Worm (Caenorhabditis elegans) whole organism, young adult: ENCODE data around the gene xbp-1.

ENCODE experiments used
- B0336.3 ChIP-seq: fragments of 200-800 bp; sonication (Bioruptor generic); IDR thresholded peaks from 2 replicates; pipeline ENCODE4 v1.3.6; 2022; ENCODE audit warnings: missing genetic modification characterization, missing compliant biosample characterization
- C06A6.2 ChIP-seq: fragments of 200-800 bp; sonication (Bioruptor generic); conservative IDR thresholded peaks from 2 replicates; pipeline ENCODE4 v1.3.6; 2022; ENCODE audit warnings: missing genetic modification characterization, missing compliant biosample characterization
- F10E7.11 ChIP-seq: sonication (generic microtip); optimal IDR thresholded peaks from 2 replicates; lab custom pipeline; 2017; ENCODE audit warnings: mild to moderate bottlenecking, missing genetic modification characterization, moderate library complexity, missing compliant biosample characterization
- F33H1.4 ChIP-seq: fragments of 200-800 bp; sonication (Bioruptor generic); IDR thresholded peaks from 2 replicates; pipeline ENCODE4 v1.3.6; 2022; ENCODE audit warnings: missing genetic modification reagents, missing genetic modification characterization, missing compliant biosample characterization
- F57C9.4 ChIP-seq: sonication (generic microtip); optimal IDR thresholded peaks from 2 replicates; lab custom pipeline; 2017; ENCODE audit warnings: mild to moderate bottlenecking, missing genetic modification characterization, missing compliant biosample characterization
- K12H6.12 ChIP-seq: fragments of 200-800 bp; sonication (Bioruptor generic); optimal IDR thresholded peaks from 2 replicates; lab custom pipeline; 2018; ENCODE audit warnings: mild to moderate bottlenecking, missing genetic modification characterization, missing compliant biosample characterization
- T07F8.4 ChIP-seq: sonication (generic microtip); optimal IDR thresholded peaks from 2 replicates; lab custom pipeline; 2016; ENCODE audit warnings: mild to moderate bottlenecking, missing genetic modification characterization, moderate library complexity, missing compliant biosample characterization
- Y53G8AR.9 ChIP-seq: fragments of 200-800 bp; sonication (Bioruptor generic); conservative IDR thresholded peaks from 2 replicates; pipeline ENCODE4 v1.3.6; 2022; ENCODE audit warnings: missing genetic modification reagents, missing genetic modification characterization, missing compliant biosample characterization
- ZK185.1 ChIP-seq: sonication (generic microtip); optimal IDR thresholded peaks from 2 replicates; lab custom pipeline; 2016; ENCODE audit warnings: mild to moderate bottlenecking, missing genetic modification characterization, missing compliant biosample characterization; ENCODE audit not compliant: poor library complexity, severe bottlenecking
- aptf-3 ChIP-seq: fragments of 200-800 bp; sonication (Bioruptor generic); IDR thresholded peaks from 2 replicates; pipeline ENCODE4 v1.3.6; 2022; ENCODE audit warnings: missing genetic modification characterization, missing compliant biosample characterization
- atf-7 ChIP-seq: sonication (generic microtip); optimal IDR thresholded peaks from 2 replicates; lab custom pipeline; 2017; ENCODE audit warnings: mild to moderate bottlenecking, missing genetic modification characterization, missing compliant biosample characterization
- attf-3 ChIP-seq: fragments of 200-800 bp; sonication (Bioruptor generic); conservative IDR thresholded peaks from 2 replicates; pipeline ENCODE4 v1.3.6; 2022; ENCODE audit warnings: missing genetic modification reagents, missing genetic modification characterization, missing compliant biosample characterization
- attf-5 ChIP-seq: fragments of 200-800 bp; sonication (Bioruptor generic); optimal IDR thresholded peaks from 2 replicates; lab custom pipeline; 2018; ENCODE audit warnings: mild to moderate bottlenecking, missing genetic modification characterization, missing compliant biosample characterization
- cebp-1 ChIP-seq, 2 experiments: fragments of 200-800 bp in 1 of 2; sonication (Bioruptor generic) in 1 of 2; sonication (generic microtip) in 1 of 2; IDR thresholded peaks in 1 of 2; optimal IDR thresholded peaks in 1 of 2; 2 replicates each; pipeline versions ENCODE4 v1.3.6 to Lab custom; 2017 to 2022; ENCODE audit warnings: missing compliant biosample characterization in 2 of 2, missing genetic modification characterization in 2 of 2, mild to moderate bottlenecking in 1 of 2, missing genetic modification reagents in 1 of 2, moderate library complexity in 1 of 2
- ceh-27 ChIP-seq: fragments of 200-800 bp; sonication (Bioruptor generic); optimal IDR thresholded peaks from 2 replicates; lab custom pipeline; 2018; ENCODE audit warnings: mild to moderate bottlenecking, missing genetic modification characterization, moderate library complexity, missing compliant biosample characterization
- ceh-40 ChIP-seq: fragments of 200-800 bp; sonication (Bioruptor generic); IDR thresholded peaks from 2 replicates; pipeline ENCODE4 v1.3.6; 2022; ENCODE audit warnings: missing genetic modification characterization, missing compliant biosample characterization
- ceh-79 ChIP-seq: sonication (generic microtip); optimal IDR thresholded peaks from 2 replicates; lab custom pipeline; 2017; ENCODE audit warnings: mild to moderate bottlenecking, missing genetic modification characterization, missing compliant biosample characterization
- chd-7 ChIP-seq: sonication (generic microtip); optimal IDR thresholded peaks from 2 replicates; lab custom pipeline; 2016; ENCODE audit warnings: mild to moderate bottlenecking, missing genetic modification characterization, moderate library complexity, missing compliant biosample characterization
- die-1 ChIP-seq: sonication (generic microtip); optimal IDR thresholded peaks from 2 replicates; lab custom pipeline; 2016; ENCODE audit warnings: missing genotype, mild to moderate bottlenecking, missing genetic modification characterization, missing compliant biosample characterization
- dox-1 ChIP-seq: fragments of 200-800 bp; sonication (Bioruptor generic); IDR thresholded peaks from 2 replicates; pipeline ENCODE4 v1.3.6; 2022; ENCODE audit warnings: missing genetic modification reagents, missing genetic modification characterization, missing compliant biosample characterization
- egrh-3 ChIP-seq: fragments of 200-800 bp; sonication (Bioruptor generic); IDR thresholded peaks from 2 replicates; pipeline ENCODE4 v1.3.6; 2022; ENCODE audit warnings: missing genetic modification reagents, missing genetic modification characterization, missing compliant biosample characterization
- fkh-3 ChIP-seq: sonication (generic microtip); optimal IDR thresholded peaks from 2 replicates; lab custom pipeline; 2016; ENCODE audit warnings: mild to moderate bottlenecking, missing genetic modification characterization, missing compliant biosample characterization
- hlh-26 ChIP-seq: fragments of 200-800 bp; sonication (Bioruptor generic); conservative IDR thresholded peaks from 2 replicates; pipeline ENCODE4 v1.3.6; 2022; ENCODE audit warnings: missing genetic modification reagents, missing genetic modification characterization, missing compliant biosample characterization
- hmg-20 ChIP-seq: fragments of 200-800 bp; sonication (Bioruptor generic); IDR thresholded peaks from 2 replicates; pipeline ENCODE4 v1.3.6; 2022; ENCODE audit warnings: missing genetic modification reagents, missing genetic modification characterization, missing compliant biosample characterization
- hsf-1 ChIP-seq: fragments of 200-800 bp; sonication (Bioruptor generic); IDR thresholded peaks from 2 replicates; pipeline ENCODE4 v1.3.6; 2022; ENCODE audit warnings: missing genetic modification reagents, missing genetic modification characterization, missing compliant biosample characterization
- let-607 ChIP-seq, 2 experiments: fragments of 200-800 bp in 1 of 2; sonication (Bioruptor generic) in 1 of 2; sonication (generic microtip) in 1 of 2; optimal IDR thresholded peaks; 2 replicates each; lab custom pipeline; 2016 to 2018; ENCODE audit warnings: mild to moderate bottlenecking in 2 of 2, missing compliant biosample characterization in 2 of 2, missing genetic modification characterization in 2 of 2, moderate library complexity in 2 of 2, missing genotype in 1 of 2
- lin-40 ChIP-seq: sonication (generic microtip); optimal IDR thresholded peaks from 2 replicates; lab custom pipeline; 2016; ENCODE audit warnings: missing genetic modification characterization, mild to moderate bottlenecking, missing compliant biosample characterization, missing genotype, missing genetic modification reagents
- madf-10 ChIP-seq: sonication (generic microtip); optimal IDR thresholded peaks from 2 replicates; lab custom pipeline; 2016; ENCODE audit warnings: mild to moderate bottlenecking, missing genetic modification characterization, missing compliant biosample characterization
- mcd-1 ChIP-seq: fragments of 200-800 bp; sonication (Bioruptor generic); IDR thresholded peaks from 2 replicates; pipeline ENCODE4 v1.3.6; 2022; ENCODE audit warnings: missing genetic modification reagents, missing genetic modification characterization, missing compliant biosample characterization
- mel-28 ChIP-seq: sonication (generic microtip); optimal IDR thresholded peaks from 2 replicates; lab custom pipeline; 2016; ENCODE audit warnings: borderline replicate concordance, mild to moderate bottlenecking, missing genetic modification characterization, missing compliant biosample characterization
- nfyb-1 ChIP-seq: fragments of 200-800 bp; sonication (Bioruptor generic); IDR thresholded peaks from 2 replicates; pipeline ENCODE4 v1.3.6; 2022; ENCODE audit warnings: missing genetic modification reagents, missing genetic modification characterization, missing compliant biosample characterization
- nhr-27 ChIP-seq: fragments of 200-800 bp; sonication (Bioruptor generic); optimal IDR thresholded peaks from 2 replicates; lab custom pipeline; 2018; ENCODE audit warnings: mild to moderate bottlenecking, missing genetic modification characterization, moderate library complexity, missing compliant biosample characterization
- pbrm-1 ChIP-seq: fragments of 200-800 bp; sonication (Bioruptor generic); IDR thresholded peaks from 2 replicates; pipeline ENCODE4 v1.3.6; 2022; ENCODE audit warnings: missing genetic modification reagents, missing genetic modification characterization, missing compliant biosample characterization
- repo-1 ChIP-seq: sonication (generic microtip); optimal IDR thresholded peaks from 2 replicates; lab custom pipeline; 2017; ENCODE audit warnings: mild to moderate bottlenecking, missing genetic modification characterization, missing compliant biosample characterization
- rpc-1 ChIP-seq, 2 experiments: fragments of 150-350 bp in 1 of 2; sonication (generic microtip) in 1 of 2; optimal IDR thresholded peaks; 2 replicates each; lab custom pipeline; 2014 to 2018; ENCODE audit warnings: missing biosample characterization in 1 of 2, missing genetic modification characterization in 1 of 2, missing genetic modification reagents in 1 of 2, missing genotype in 1 of 2
- snpc-4 ChIP-seq, 5 experiments: fragments of 150-350 bp in 1 of 5; sonication (generic microtip) in 4 of 5; optimal IDR thresholded peaks; 2 replicates each; lab custom pipeline; 2014 to 2018; ENCODE audit warnings: missing genetic modification characterization in 5 of 5, missing biosample characterization in 3 of 5, antibody characterized with exemption in 2 of 5, mild to moderate bottlenecking in 2 of 5, missing compliant biosample characterization in 2 of 5, missing genotype in 2 of 5, moderate library complexity in 2 of 5, missing genetic modification reagents in 1 of 5
- tbp1 ChIP-seq: fragments of 200-800 bp; sonication (Bioruptor generic); optimal IDR thresholded peaks from 2 replicates; lab custom pipeline; 2018; ENCODE audit warnings: mild to moderate bottlenecking, missing genetic modification characterization, missing compliant biosample characterization
- unc-130 ChIP-seq: sonication (generic microtip); optimal IDR thresholded peaks from 2 replicates; lab custom pipeline; 2016; ENCODE audit warnings: missing genetic modification reagents, missing genetic modification characterization, missing compliant biosample characterization
- ztf-18 ChIP-seq: sonication (generic microtip); optimal IDR thresholded peaks from 2 replicates; lab custom pipeline; 2016; ENCODE audit warnings: missing genotype, mild to moderate bottlenecking, missing genetic modification characterization, missing compliant biosample characterization
- ztf-22 ChIP-seq: fragments of 200-800 bp; sonication (Bioruptor generic); optimal IDR thresholded peaks from 2 replicates; lab custom pipeline; 2018; ENCODE audit warnings: mild to moderate bottlenecking, missing genetic modification characterization, moderate library complexity, missing compliant biosample characterization
- ztf-26 ChIP-seq: sonication (generic microtip); optimal IDR thresholded peaks from 2 replicates; lab custom pipeline; 2017; ENCODE audit warnings: missing genetic modification characterization, missing compliant biosample characterization

The xbp-1 gene

DNA sequence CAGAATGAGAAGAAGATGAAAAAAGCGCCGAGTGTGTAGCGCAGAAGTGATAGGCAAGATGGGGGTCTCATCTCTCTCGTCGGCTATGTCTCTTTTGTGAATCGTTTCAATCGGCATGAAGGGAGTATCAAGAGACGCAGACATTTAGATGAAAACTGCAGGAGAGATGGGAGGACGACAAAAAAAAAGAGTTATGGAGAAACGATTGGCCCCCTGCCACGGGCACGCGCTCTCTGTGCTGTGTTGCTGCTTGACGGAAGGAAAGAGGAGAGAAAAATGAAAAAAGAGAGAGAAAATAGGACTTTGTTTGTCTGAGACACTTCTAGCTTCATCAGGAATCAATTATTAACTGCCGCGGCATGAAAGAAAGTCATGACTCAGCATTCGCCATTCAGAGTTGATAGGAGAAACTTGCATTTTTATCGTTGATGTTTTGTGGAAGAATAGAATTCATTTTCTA is 30.1 kb downstream of the xbp-1 start (continued):
- TF ChIP-seq die-1 (peak; percentile 7), cebp-1 (GFP tag; IDR thresholded peaks at IDR 0.05; lab: Robert Waterston, UW) (no peak), cebp-1 (tag; optimal IDR thresholded peaks at IDR 0.05; lab: Kevin White, UChicago) (peak; percentile 79), attf-5 (GFP tag; lab: Kevin White, UChicago) (peak; percentile 85), unc-130 (GFP tag; lab: Kevin White, UChicago) (no peak), egrh-3 (GFP tag; lab: Robert Waterston, UW) (peak; percentile 49; the same call in 1 of the 2 replicates), ztf-18 (tag; lab: Kevin White, UChicago) (peak; percentile 1), mcd-1 (0 out of 2 replicates have a peak, but pooled peaks have one; percentile 21), let-607 (tag; optimal IDR thresholded peaks at IDR 0.05; lab: Kevin White, UChicago) (peak in 1 of 2 experiments; percentile 21), repo-1 (no peak), nfyb-1 (GFP tag; lab: Robert Waterston, UW) (peak; percentile 85), Y53G8AR.9 (GFP tag; lab: Robert Waterston, UW) (0 out of 2 replicates have a peak, but pooled peaks have one; percentile 44), chd-7 (tag; lab: Kevin White, UChicago) (peak; percentile 74), lin-40 (tag; lab: Kevin White, UChicago) (peak; percentile 82), F57C9.4 (tag; lab: Kevin White, UChicago) (no peak), T07F8.4 (no peak), ceh-27 (GFP tag; lab: Kevin White, UChicago) (peak; percentile 72), aptf-3 (no peak), ztf-22 (no peak), ZK185.1 (tag; lab: Kevin White, UChicago) (peak; percentile 24), tbp1 (GFP tag; lab: Kevin White, UChicago) (peak; percentile 42), hsf-1 (GFP tag; lab: Robert Waterston, UW) (no peak), madf-10 (peak; percentile 43), dox-1 (GFP tag; lab: Robert Waterston, UW) (peak; percentile 86), mel-28 (tag; lab: Kevin White, UChicago) (no peak), ztf-26 (tag; lab: Kevin White, UChicago) (no peak), nhr-27 (tag; lab: Kevin White, UChicago) (no peak), snpc-4 (GFP tag; optimal IDR thresholded peaks at IDR 0.05; lab: Kevin White, UChicago) (no peak), snpc-4 (tag; optimal IDR thresholded peaks at IDR 0.05; lab: Kevin White, UChicago) (peak in 2 of 4 experiments; percentile 35 to 60), B0336.3 (GFP tag; lab: Robert Waterston, UW) (peak; percentile 76), K12H6.12 (tag; lab: Kevin White, UChicago) (peak; percentile 89), F33H1.4 (GFP tag; lab: Robert Waterston, UW) (no peak), F10E7.11 (no peak), ceh-79 (tag; lab: Kevin White, UChicago) (no peak), hlh-26 (GFP tag; lab: Robert Waterston, UW) (no peak), C06A6.2 (0 out of 2 replicates have a peak, but pooled peaks have one; percentile 38), rpc-1 (optimal IDR thresholded peaks at IDR 0.05; lab: Kevin White, UChicago) (no peak), rpc-1 (tag; optimal IDR thresholded peaks at IDR 0.05; lab: Kevin White, UChicago) (no peak), ceh-40 (GFP tag; lab: Robert Waterston, UW) (no peak), atf-7 (tag; lab: Kevin White, UChicago) (peak; percentile 58), hmg-20 (GFP tag; lab: Robert Waterston, UW) (no peak), pbrm-1 (GFP tag; lab: Robert Waterston, UW) (no peak), attf-3 (GFP tag; lab: Robert Waterston, UW) (0 out of 2 replicates have a peak, but pooled peaks have one; percentile 18), fkh-3 (tag; lab: Kevin White, UChicago) (no peak)
